Fruit fly (Drosophila melanogaster) Kc167 (cell line): ENCODE data around the gene Hsp60D.

ENCODE experiments used
- Myc ChIP-seq: fragments of >200 bp; optimal IDR thresholded peaks from 2 replicates; lab custom pipeline; 2017; ENCODE audit warnings: missing external identifiers
- h ChIP-seq: fragments of >200 bp; optimal IDR thresholded peaks from 3 replicates; lab custom pipeline; 2018; ENCODE audit warnings: missing external identifiers
- psq ChIP-seq: fragments of >200 bp; optimal IDR thresholded peaks from 2 replicates; lab custom pipeline; 2017; ENCODE audit warnings: missing external identifiers
- ttk ChIP-seq: sonication (Bioruptor generic); optimal IDR thresholded peaks from 2 replicates; lab custom pipeline; 2017; ENCODE audit warnings: missing external identifiers

DNA sequence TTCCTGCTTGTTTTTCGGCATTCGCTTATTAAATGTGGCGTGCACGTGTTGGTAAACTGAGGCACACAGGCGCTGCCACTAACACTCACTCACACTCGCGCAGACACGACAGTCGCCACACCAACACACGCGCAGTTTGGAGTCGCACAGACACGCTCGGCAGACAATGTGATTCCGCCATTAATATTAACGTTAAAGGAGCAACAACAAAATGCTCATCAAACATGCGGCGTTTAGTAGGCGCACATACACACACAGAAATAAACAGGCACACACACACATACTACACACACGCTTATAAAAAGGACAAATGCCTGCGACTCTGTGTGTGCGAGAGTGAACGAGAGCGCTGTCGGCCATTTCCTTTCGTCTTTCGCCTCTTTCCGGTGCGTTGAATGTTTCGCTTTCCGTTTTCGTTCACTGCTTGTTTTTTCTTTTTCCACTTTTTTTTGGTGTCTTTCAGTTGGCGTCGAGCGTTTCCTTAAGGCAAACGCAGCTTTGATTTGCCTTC, 7.8 kb upstream of the Hsp60D start, which contains the start of gene CG42809:
- TF ChIP-seq Myc, result no peak
- no peak for TF ChIP-seq ttk (lab: Kevin White, UChicago)
- no peak for TF ChIP-seq psq (lab: Kevin White, UChicago)
- no peak for TF ChIP-seq h (lab: Kevin White, UChicago)
